Fruit fly (Drosophila melanogaster): Measurements from ENCODE around the gene CG10469.

Gene CG10469

DNA sequence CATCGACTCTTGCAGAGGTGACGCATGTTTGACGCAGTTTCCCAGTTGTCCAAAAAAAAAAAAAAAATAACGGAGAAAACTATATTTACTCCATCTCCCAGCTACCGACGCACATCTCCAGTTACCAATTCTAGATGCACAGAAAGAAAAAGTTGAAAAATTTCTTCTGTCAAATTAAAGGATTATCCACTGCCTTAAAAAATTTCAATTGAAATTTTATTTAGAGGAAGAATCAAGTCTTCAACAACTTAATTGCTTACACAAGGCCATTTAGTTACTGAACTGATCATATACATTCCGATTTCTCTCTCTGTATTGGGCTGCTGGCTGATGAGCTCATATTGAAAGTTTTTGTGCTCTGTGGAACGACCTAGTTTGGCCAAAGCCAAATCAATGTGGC, 7.1 kb downstream of the CG10469 start (continued):
- TF ChIP-seq CG2678 (tag; optimal IDR thresholded peaks at IDR 0.05) (peak; percentile 50), jumu (GFP tag; optimal IDR thresholded peaks at IDR 0.05) (peak; percentile 24), Ptx1 (GFP tag; IDR thresholded peaks at IDR 0.05) (no peak), CG14441 (GFP tag; IDR thresholded peaks at IDR 0.05) (no peak), bab2 (GFP tag; optimal IDR thresholded peaks at IDR 0.05) (peak; percentile 24), so (GFP tag; IDR thresholded peaks at IDR 0.05) (0 out of 3 replicates have a peak, but pooled peaks have one; percentile 24), Camta (GFP tag; optimal IDR thresholded peaks at IDR 0.05) (peak; percentile 51), CG14050 (GFP tag; IDR thresholded peaks at IDR 0.05) (peak; percentile 11; the same call in 1 of the 3 replicates), btn (GFP tag; optimal IDR thresholded peaks at IDR 0.05) (no peak), gcm (GFP tag; optimal IDR thresholded peaks at IDR 0.05) (no peak), CG1647 (GFP tag; optimal IDR thresholded peaks at IDR 0.05) (no peak), CG18011 (GFP tag; optimal IDR thresholded peaks at IDR 0.05) (no peak), CG4360 (GFP tag; IDR thresholded peaks at IDR 0.05) (no peak), ems (GFP tag; optimal IDR thresholded peaks at IDR 0.05) (no peak), Antp (GFP tag; optimal IDR thresholded peaks at IDR 0.05) (peak; percentile 7), dpn (GFP tag; optimal IDR thresholded peaks at IDR 0.05) (peak; percentile 27 to 48), CG2712 (tag; optimal IDR thresholded peaks at IDR 0.05) (peak; percentile 15), CG15269 (tag; optimal IDR thresholded peaks at IDR 0.05) (peak; percentile 41), bsh (GFP tag; optimal IDR thresholded peaks at IDR 0.05) (peak in 1 of 2 experiments; percentile 55), CTCF (GFP tag; optimal IDR thresholded peaks at IDR 0.05) (no peak), Chrac-16 (GFP tag; optimal IDR thresholded peaks at IDR 0.05) (peak; percentile 23), CG8388 (GFP tag; optimal IDR thresholded peaks at IDR 0.05) (peak; percentile 38), maf-S (GFP tag; optimal IDR thresholded peaks at IDR 0.05) (peak; percentile 15), CG31224 (GFP tag; IDR thresholded peaks at IDR 0.05) (no peak), Myb (GFP tag; optimal IDR thresholded peaks at IDR 0.05) (peak; percentile 11), CG9817 (tag; optimal IDR thresholded peaks at IDR 0.05) (peak; percentile 45), CG13624 (GFP tag; optimal IDR thresholded peaks at IDR 0.05) (peak; percentile 38), Hmr (GFP tag; optimal IDR thresholded peaks at IDR 0.05) (peak; percentile 38), unpg (GFP tag; optimal IDR thresholded peaks at IDR 0.05) (peak; percentile 65), NfI (GFP tag; optimal IDR thresholded peaks at IDR 0.05) (peak; percentile 39), gce (GFP tag; IDR thresholded peaks at IDR 0.05) (no peak), ATbp (GFP tag; optimal IDR thresholded peaks at IDR 0.05) (peak; percentile 27), CG10366 (GFP tag; IDR thresholded peaks at IDR 0.05) (0 out of 2 replicates have a peak, but pooled peaks have one; percentile 8), fu2 (GFP tag; optimal IDR thresholded peaks at IDR 0.05) (no peak), CG1602 (GFP tag; optimal IDR thresholded peaks at IDR 0.05) (peak; percentile 6), CG11247 (GFP tag; IDR thresholded peaks at IDR 0.05) (no peak), Nf-YB (GFP tag; optimal IDR thresholded peaks at IDR 0.05) (no peak), CG17385 (GFP tag; optimal IDR thresholded peaks at IDR 0.05) (peak; percentile 10), CG12744 (GFP tag; optimal IDR thresholded peaks at IDR 0.05) (no peak), tx (GFP tag; optimal IDR thresholded peaks at IDR 0.05) (no peak), Xrp1 (GFP tag; IDR thresholded peaks at IDR 0.05) (peak; percentile 40; the same call in 1 of the 2 replicates), CG5953 (GFP tag; IDR thresholded peaks at IDR 0.05) (no peak), CG5245 (GFP tag; optimal IDR thresholded peaks at IDR 0.05) (no peak), jing (GFP tag; optimal IDR thresholded peaks at IDR 0.05) (no peak), NC2β (GFP tag; optimal IDR thresholded peaks at IDR 0.05) (no peak), zfh2 (GFP tag; optimal IDR thresholded peaks at IDR 0.05) (peak; percentile 13), CG8290 (GFP tag; optimal IDR thresholded peaks at IDR 0.05) (no peak), CG8290 (tag; optimal IDR thresholded peaks at IDR 0.05) (peak in 1 of 2 experiments; percentile 5), C15 (GFP tag; IDR thresholded peaks at IDR 0.05) (no peak), pros (GFP tag; optimal IDR thresholded peaks at IDR 0.05) (no peak), Bgb (GFP tag; IDR thresholded peaks at IDR 0.05; ENCODE audit: partially characterized antibody) (no peak), CG12769 (tag; optimal IDR thresholded peaks at IDR 0.05) (no peak)
